Worm (Caenorhabditis elegans): ENCODE data around the gene sor-3.

- TF ChIP-seq daf-12 (tag; optimal IDR thresholded peaks at IDR 0.05), result no peak
- TF ChIP-seq egl-27 (tag; optimal IDR thresholded peaks at IDR 0.05), result no peak
- TF ChIP-seq ama-1 (optimal IDR thresholded peaks at IDR 0.05), result no peak
- TF ChIP-seq fos-1 (tag; optimal IDR thresholded peaks at IDR 0.05), result no peak
- no peak for TF ChIP-seq R02D3.7 (tag; optimal IDR thresholded peaks at IDR 0.05)
- TF ChIP-seq nhr-11 (tag; optimal IDR thresholded peaks at IDR 0.05), result no peak
- TF ChIP-seq ceh-9 (tag; optimal IDR thresholded peaks at IDR 0.05), result no peak
- peak; percentile 43 for TF ChIP-seq hmg-11 (tag; optimal IDR thresholded peaks at IDR 0.05)
- TF ChIP-seq nhr-77 (tag; optimal IDR thresholded peaks at IDR 0.05), result no peak
- TF ChIP-seq eor-1 (tag; optimal IDR thresholded peaks at IDR 0.05), result no peak
- TF ChIP-seq elt-3 (tag; optimal IDR thresholded peaks at IDR 0.05), result no peak
- TF ChIP-seq ztf-11 (tag; optimal IDR thresholded peaks at IDR 0.05), result no peak
- no peak for TF ChIP-seq nhr-23 (tag; optimal IDR thresholded peaks at IDR 0.05)
Observed at ce11 chrX:388728-389127, 35.3 kb downstream of the sor-3 start, which contains the start of gene ceh-93.

Measured in whole organism, L3 larva.